Worm (Caenorhabditis elegans) whole organism, early embryonic: ENCODE measurements around the gene spt-5.

ENCODE experiments used
- B0310.2 ChIP-seq: sonication (generic microtip); optimal IDR thresholded peaks from 2 replicates; lab custom pipeline; 2016; ENCODE audit warnings: mild to moderate bottlenecking, missing genetic modification characterization, missing compliant biosample characterization
- ama-1 ChIP-seq: fragments of 150-350 bp; optimal IDR thresholded peaks from 2 replicates; lab custom pipeline; 2014
- ceh-36 ChIP-seq: sonication (generic microtip); optimal IDR thresholded peaks from 2 replicates; lab custom pipeline; 2016; ENCODE audit warnings: missing genetic modification characterization, inconsistent platforms, missing compliant biosample characterization

DNA sequence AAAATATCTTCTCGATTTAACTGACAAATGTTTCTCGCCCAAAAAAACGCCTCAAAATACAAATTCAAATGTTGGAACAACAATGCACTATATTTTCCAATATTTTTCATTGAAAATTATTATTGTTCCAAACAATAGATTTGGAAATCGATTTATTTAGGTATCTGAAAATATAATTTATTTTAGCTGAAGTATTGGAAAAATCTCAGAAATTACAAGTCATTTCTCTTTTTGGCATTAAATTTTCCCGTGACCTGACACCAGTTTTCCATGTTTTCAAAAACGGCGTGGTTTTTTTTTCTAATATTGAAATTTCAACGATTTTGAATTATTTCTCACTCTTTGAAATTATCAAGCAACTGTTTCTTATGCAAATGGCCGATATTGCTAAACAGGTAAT is 38.2 kb upstream of the spt-5 start, which contains the start of gene spe-17:
- TF ChIP-seq B0310.2 (tag; lab: Kevin White, UChicago) (no peak), ceh-36 (no peak), ama-1 (lab: Kevin White, UChicago) (no peak)
